Worm (Caenorhabditis elegans) whole organism, dauer: ENCODE measurements around the gene ZK721.4.

Experiments used
- unc-62 ChIP-seq: sonication (generic microtip); optimal IDR thresholded peaks from 2 replicates; lab custom pipeline; 2017; ENCODE audit warnings: missing biosample characterization, missing genetic modification reagents, missing genetic modification characterization

ZK721.4 gene

ce11 chrX:8810908-8811307 lies 32.2 kb downstream of the ZK721.4 start, which contains the start of gene R04E5.9:
Gene R04E5.9, minus strand, starts transcription at chrX:8811142.
- TF ChIP-seq unc-62 (GFP tag; lab: Kevin White, UChicago), result no peak

- no peak for TF ChIP-seq unc-62 (GFP tag; lab: Kevin White, UChicago)
These were observed 33.3 kb downstream of the ZK721.4 start, which contains the start of gene cnnm-2 for ce11 chrX:8811916-8812315. Gene cnnm-2, plus strand, starts transcription at chrX:8812105.

ce11 chrX:8817929-8818328 lies 39.3 kb downstream of the ZK721.4 start:
- no peak for TF ChIP-seq unc-62 (GFP tag; lab: Kevin White, UChicago)

- TF ChIP-seq unc-62 (GFP tag; lab: Kevin White, UChicago), result no peak
These were observed 41.3 kb downstream of the ZK721.4 start for ce11 chrX:8819815-8820415.

ce11 chrX:8820643-8821042 lies 42.0 kb downstream of the ZK721.4 start:
- no peak for TF ChIP-seq unc-62 (GFP tag; lab: Kevin White, UChicago)

- no peak for TF ChIP-seq unc-62 (GFP tag; lab: Kevin White, UChicago)
These were observed 45.8 kb downstream of the ZK721.4 start, which contains the start of gene ifd-1 for ce11 chrX:8824437-8824836. Gene ifd-1, minus strand, starts transcription at chrX:8824448.

- no peak for TF ChIP-seq unc-62 (GFP tag; lab: Kevin White, UChicago)
These were observed 49.7 kb downstream of the ZK721.4 start, which contains the start of gene rcs-1 for ce11 chrX:8828365-8828764. Gene rcs-1, minus strand, starts transcription at chrX:8828540.

ce11 chrX:8831162-8831561 lies 52.5 kb downstream of the ZK721.4 start, which contains the start of gene C28G1.6:
Gene C28G1.6, minus strand, starts transcription at chrX:8831262.
- no peak for TF ChIP-seq unc-62 (GFP tag; lab: Kevin White, UChicago)
